Fruit fly (Drosophila melanogaster) whole organism, wandering third instar larva: Measurements from ENCODE around the gene CG32091.

ENCODE experiments used
- CG32264 ChIP-seq: fragments of 200-800 bp; sonication (Bioruptor generic); optimal IDR thresholded peaks from 2 replicates; lab custom pipeline; 2016; ENCODE audit warnings: missing biosample characterization, missing genetic modification characterization
- Dfd ChIP-seq: fragments of >200 bp; optimal IDR thresholded peaks from 2 replicates; lab custom pipeline; 2017; ENCODE audit warnings: missing biosample characterization, missing genetic modification characterization
- Hr78 ChIP-seq: fragments of >200 bp; optimal IDR thresholded peaks from 2 replicates; lab custom pipeline; 2017; ENCODE audit warnings: missing biosample characterization, missing genetic modification characterization
- br ChIP-seq: fragments of 200-800 bp; sonication (Bioruptor generic); optimal IDR thresholded peaks from 2 replicates; lab custom pipeline; 2016; ENCODE audit warnings: missing biosample characterization, missing genetic modification characterization
- ey ChIP-seq: fragments of 200-800 bp; sonication (Bioruptor generic); optimal IDR thresholded peaks from 2 replicates; lab custom pipeline; 2016; ENCODE audit warnings: missing biosample characterization, missing genetic modification characterization
- fru ChIP-seq: fragments of 200-800 bp; sonication (Bioruptor generic); optimal IDR thresholded peaks from 3 replicates; lab custom pipeline; 2016; ENCODE audit warnings: missing biosample characterization, mild to moderate bottlenecking, missing genetic modification characterization
- psq ChIP-seq: fragments of 200-800 bp; sonication (Bioruptor generic); optimal IDR thresholded peaks from 3 replicates; lab custom pipeline; 2017; ENCODE audit warnings: missing biosample characterization, mild to moderate bottlenecking, missing genetic modification characterization, moderate library complexity
- woc ChIP-seq: sonication (Bioruptor generic); optimal IDR thresholded peaks from 2 replicates; lab custom pipeline; 2016; ENCODE audit warnings: missing biosample characterization, mild to moderate bottlenecking, missing genetic modification characterization

- TF ChIP-seq psq (GFP tag; lab: Kevin White, UChicago) (no peak), br (GFP tag; lab: Kevin White, UChicago) (no peak), woc (GFP tag; lab: Kevin White, UChicago) (no peak), Dfd (GFP tag; lab: Kevin White, UChicago) (no peak), fru (GFP tag; lab: Kevin White, UChicago) (no peak), ey (no peak), Hr78 (GFP tag; lab: Kevin White, UChicago) (no peak), CG32264 (GFP tag; lab: Kevin White, UChicago) (no peak)
Observed at dm6 chr3L:11622750-11623149, 8.4 kb upstream of the CG32091 start.
